Worm (Caenorhabditis elegans) whole organism, midembryonic: ENCODE measurements around the gene nmur-1.
A peak's percentile ranks its signal among the peaks of the same experiment; 100 is the strongest.

Source experiments
- T22C8.4 ChIP-seq: fragments of 200-800 bp; sonication (Bioruptor generic); IDR thresholded peaks from 2 replicates; pipeline ENCODE4 v1.3.6; 2022; ENCODE audit warnings: missing genetic modification characterization, missing compliant biosample characterization
- cog-1 ChIP-seq: sonication (generic microtip); optimal IDR thresholded peaks from 2 replicates; lab custom pipeline; 2016; ENCODE audit warnings: missing genetic modification characterization, missing compliant biosample characterization
- flt-1 ChIP-seq: fragments of 200-800 bp; sonication (Bioruptor generic); IDR thresholded peaks from 2 replicates; pipeline ENCODE4 v1.3.6; 2022; ENCODE audit warnings: missing genetic modification characterization, missing compliant biosample characterization
- klf-2 ChIP-seq: fragments of 200-800 bp; sonication (Bioruptor generic); conservative IDR thresholded peaks from 2 replicates; pipeline ENCODE4 v1.3.6; 2022; ENCODE audit warnings: missing genetic modification reagents, missing genetic modification characterization, missing compliant biosample characterization
- med-1 ChIP-seq: sonication (generic microtip); optimal IDR thresholded peaks from 2 replicates; lab custom pipeline; 2017; ENCODE audit warnings: missing genetic modification characterization, mild to moderate bottlenecking, missing compliant biosample characterization, antibody characterized with exemption, missing genetic modification reagents; ENCODE audit not compliant: insufficient read depth
- ref-1 ChIP-seq: fragments of 200-800 bp; sonication (Bioruptor generic); conservative IDR thresholded peaks from 2 replicates; pipeline ENCODE4 v1.3.6; 2022; ENCODE audit warnings: missing genetic modification reagents, missing genetic modification characterization, missing compliant biosample characterization
- tab-1 ChIP-seq: fragments of 200-800 bp; sonication (Bioruptor generic); IDR thresholded peaks from 2 replicates; pipeline ENCODE4 v1.3.6; 2022; ENCODE audit warnings: missing genetic modification characterization, missing compliant biosample characterization
- ztf-23 ChIP-seq: fragments of 200-800 bp; sonication (Bioruptor generic); IDR thresholded peaks from 2 replicates; pipeline ENCODE4 v1.3.6; 2022; ENCODE audit warnings: missing genetic modification reagents, missing genetic modification characterization, missing compliant biosample characterization
- ztf-29 ChIP-seq: fragments of 200-800 bp; sonication (Bioruptor generic); IDR thresholded peaks from 2 replicates; pipeline ENCODE4 v1.3.6; 2022; ENCODE audit warnings: missing genetic modification reagents, missing genetic modification characterization, missing compliant biosample characterization

Gene nmur-1

DNA sequence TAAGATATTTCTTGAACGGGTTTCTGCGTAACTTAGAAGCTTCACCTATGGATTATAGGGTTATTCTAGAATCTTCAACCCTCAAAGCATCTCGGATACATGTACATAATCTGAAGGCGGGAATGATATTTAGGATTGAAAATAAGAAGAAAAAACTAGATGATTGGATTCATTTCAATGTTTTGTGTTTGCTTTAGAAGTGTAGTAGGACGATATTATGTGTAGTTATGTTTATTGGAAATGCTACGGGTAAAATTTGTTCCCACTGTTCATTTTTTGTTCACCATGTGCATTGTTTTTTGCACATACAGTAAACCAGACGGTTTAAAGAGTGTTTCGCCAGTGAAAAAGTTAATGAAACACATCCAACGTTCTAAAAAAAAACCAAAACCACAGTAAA, 30.7 kb downstream of the nmur-1 start:
- TF ChIP-seq cog-1 (tag; lab: Kevin White, UChicago) (no peak), flt-1 (GFP tag; lab: Robert Waterston, UW) (no peak), ref-1 (GFP tag; lab: Robert Waterston, UW) (no peak)

DNA sequence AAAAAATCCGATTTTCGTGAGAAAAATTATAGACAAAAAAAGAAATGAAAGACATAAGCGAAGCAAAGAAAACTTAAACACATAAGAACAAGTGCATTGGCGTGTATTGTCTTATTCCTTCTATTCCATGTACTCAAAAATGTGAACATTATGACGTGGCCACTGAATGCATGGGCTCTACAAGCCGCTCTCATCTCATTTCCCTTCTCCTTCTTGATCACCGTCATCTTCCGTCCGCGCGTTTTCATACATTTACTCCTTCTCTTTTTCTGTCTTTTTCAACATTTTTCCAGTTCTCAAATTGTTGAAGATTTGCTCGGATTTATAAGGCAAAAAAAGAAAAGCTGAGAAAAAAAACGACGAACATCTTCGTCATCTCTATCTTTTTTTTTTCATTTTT, 33.7 kb downstream of the nmur-1 start:
- TF ChIP-seq ztf-23 (no peak), klf-2 (GFP tag; lab: Robert Waterston, UW) (no peak), ref-1 (GFP tag; lab: Robert Waterston, UW) (no peak), T22C8.4 (GFP tag; lab: Robert Waterston, UW) (no peak)

DNA sequence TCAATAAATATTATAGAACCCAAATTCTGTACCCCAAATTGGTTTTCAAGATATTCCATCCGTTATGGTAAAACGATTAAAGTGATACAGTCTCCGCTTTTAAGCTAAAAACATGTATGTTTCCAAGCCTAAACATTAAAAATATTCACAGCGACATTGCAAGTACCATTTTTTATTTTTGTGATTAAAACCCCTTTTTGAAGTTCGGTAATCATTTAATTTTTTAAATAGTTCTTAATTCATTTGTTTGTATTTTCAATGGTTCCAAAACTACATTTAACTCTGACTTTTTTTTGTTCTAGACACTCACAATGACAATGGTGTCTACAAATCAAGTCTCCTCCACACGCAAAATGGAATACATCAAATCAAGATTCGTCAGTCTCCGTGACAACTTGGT, 34.6 kb downstream of the nmur-1 start, which contains the start of gene T25B6.4:
T25B6.4 (plus strand) TSS at position 301 of the 400 bp plus-strand sequence.
- TF ChIP-seq ztf-23 (no peak), klf-2 (GFP tag; lab: Robert Waterston, UW) (no peak), med-1 (GFP tag; lab: Kevin White, UChicago) (no peak), tab-1 (GFP tag; lab: Robert Waterston, UW) (no peak), ref-1 (GFP tag; lab: Robert Waterston, UW) (no peak), ztf-29 (no peak), T22C8.4 (GFP tag; lab: Robert Waterston, UW) (no peak), flt-1 (GFP tag; lab: Robert Waterston, UW) (no peak), cog-1 (tag; lab: Kevin White, UChicago) (no peak)

ce11 chrX:9021645-9022044, 40.9 kb downstream of the nmur-1 start, which contains the start of gene T25B6.5:
TSS of gene T25B6.5 (minus strand) at chrX:9021745.
- no peak for TF ChIP-seq tab-1 (GFP tag; lab: Robert Waterston, UW)
- TF ChIP-seq ztf-23, result no peak
- no peak for TF ChIP-seq med-1 (GFP tag; lab: Kevin White, UChicago)

ce11 chrX:9022779-9023178, 42.0 kb downstream of the nmur-1 start, which contains the start of gene T25B6.6:
TSS of gene T25B6.6 (minus strand) at chrX:9022879.
- TF ChIP-seq med-1 (GFP tag; lab: Kevin White, UChicago) (no peak), ztf-23 (no peak), ztf-29 (no peak), klf-2 (GFP tag; lab: Robert Waterston, UW) (no peak), ref-1 (GFP tag; lab: Robert Waterston, UW) (no peak), T22C8.4 (GFP tag; lab: Robert Waterston, UW) (no peak), tab-1 (GFP tag; lab: Robert Waterston, UW) (no peak), flt-1 (GFP tag; lab: Robert Waterston, UW) (no peak), cog-1 (tag; lab: Kevin White, UChicago) (no peak)

DNA sequence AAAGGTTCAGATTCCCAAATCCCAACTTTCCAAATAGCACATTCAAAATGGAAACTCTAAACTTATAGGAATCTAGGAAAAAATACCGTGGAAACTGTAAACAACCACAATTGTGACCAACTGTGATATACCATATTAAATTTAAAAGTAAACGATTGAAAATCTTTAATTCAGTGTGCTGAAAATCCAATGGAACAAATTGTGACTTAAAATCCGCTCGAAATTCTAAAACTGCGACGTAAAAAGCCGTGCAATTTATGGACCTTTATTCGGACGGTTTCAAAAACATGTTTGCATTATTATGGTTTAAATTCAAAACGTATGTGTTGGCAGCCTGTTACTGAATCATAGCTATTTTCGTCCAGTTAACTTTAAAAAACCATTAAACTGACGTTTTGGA, 43.0 kb downstream of the nmur-1 start:
- TF ChIP-seq T22C8.4 (GFP tag; lab: Robert Waterston, UW) (no peak), tab-1 (GFP tag; lab: Robert Waterston, UW) (no peak), med-1 (GFP tag; lab: Kevin White, UChicago) (no peak), ztf-23 (no peak), ref-1 (GFP tag; lab: Robert Waterston, UW) (no peak), cog-1 (tag; lab: Kevin White, UChicago) (no peak), klf-2 (GFP tag; lab: Robert Waterston, UW) (no peak), ztf-29 (no peak), flt-1 (GFP tag; lab: Robert Waterston, UW) (no peak)

DNA sequence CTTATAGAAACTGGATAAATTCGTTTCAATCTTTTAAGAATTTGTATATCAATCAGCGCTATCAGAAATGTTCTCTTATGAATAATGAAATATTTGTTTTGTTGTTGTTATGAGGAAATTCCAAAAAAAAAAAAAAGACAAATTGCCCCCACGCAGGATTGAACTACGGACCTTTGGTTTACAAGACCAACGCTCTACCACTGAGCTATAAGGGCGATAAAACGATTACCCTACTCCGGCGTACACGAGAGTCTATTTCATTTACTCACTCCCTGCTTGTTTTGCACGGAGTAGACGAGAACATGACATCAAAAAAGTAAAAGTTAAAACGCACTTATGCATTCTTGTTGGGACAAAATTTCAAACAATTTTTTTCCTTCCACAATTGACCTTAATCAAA, 43.5 kb downstream of the nmur-1 start:
- no peak; the same call in 1 of the 2 replicates for TF ChIP-seq flt-1 (GFP tag; lab: Robert Waterston, UW)
- TF ChIP-seq ref-1 (GFP tag; lab: Robert Waterston, UW), result peak; percentile 71; the same call in 1 of the 2 replicates
- TF ChIP-seq T22C8.4 (GFP tag; lab: Robert Waterston, UW), result peak; percentile 34; the same call in 1 of the 2 replicates

DNA sequence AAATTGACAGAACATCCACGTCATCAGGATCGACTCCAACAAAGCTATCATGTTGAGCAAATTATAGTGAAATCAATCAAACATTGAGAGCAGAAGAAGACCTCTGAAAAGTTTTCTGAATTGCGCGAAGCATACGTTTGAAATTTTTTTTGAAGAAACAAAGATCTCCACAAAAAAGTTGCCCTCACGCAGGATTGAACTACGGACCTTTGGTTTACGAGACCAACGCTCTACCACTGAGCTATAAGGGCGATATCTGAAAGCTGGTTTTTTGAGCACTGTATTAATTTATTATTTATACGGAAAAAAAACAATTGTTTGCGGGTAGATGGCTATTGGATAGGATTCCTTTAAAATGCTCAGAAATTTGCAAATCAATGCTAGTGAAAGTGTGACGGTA, 44.7 kb downstream of the nmur-1 start:
- no peak for TF ChIP-seq tab-1 (GFP tag; lab: Robert Waterston, UW)
- TF ChIP-seq ztf-23, result no peak
- TF ChIP-seq klf-2 (GFP tag; lab: Robert Waterston, UW), result no peak
- no peak for TF ChIP-seq med-1 (GFP tag; lab: Kevin White, UChicago)

DNA sequence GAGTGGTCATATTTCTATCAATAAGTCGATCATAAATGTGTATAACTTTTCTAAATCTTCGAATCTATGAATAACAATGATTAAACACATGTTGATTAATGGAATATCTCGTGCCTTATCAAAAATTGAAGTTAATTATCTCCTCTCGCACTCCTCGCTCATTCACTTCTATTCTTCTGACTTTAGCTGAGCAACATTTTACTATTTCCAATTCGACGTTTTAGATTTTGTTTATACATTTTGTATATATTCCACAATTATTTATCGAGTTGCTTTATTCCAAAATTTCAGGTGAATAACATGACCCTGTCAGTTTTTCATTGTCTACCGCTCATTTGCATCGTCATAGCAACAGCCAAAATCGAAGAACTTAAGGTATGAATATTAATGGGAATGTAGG, 46.5 kb downstream of the nmur-1 start, which contains the start of gene T25B6.3:
T25B6.3 (plus strand) TSS at position 301 of the 400 bp plus-strand sequence.
- no peak for TF ChIP-seq ztf-23
- TF ChIP-seq T22C8.4 (GFP tag; lab: Robert Waterston, UW), result no peak
- no peak for TF ChIP-seq tab-1 (GFP tag; lab: Robert Waterston, UW)
- TF ChIP-seq med-1 (GFP tag; lab: Kevin White, UChicago), result no peak
- no peak for TF ChIP-seq flt-1 (GFP tag; lab: Robert Waterston, UW)
- no peak for TF ChIP-seq cog-1 (tag; lab: Kevin White, UChicago)
- no peak for TF ChIP-seq ref-1 (GFP tag; lab: Robert Waterston, UW)
- TF ChIP-seq ztf-29, result no peak
- no peak for TF ChIP-seq klf-2 (GFP tag; lab: Robert Waterston, UW)

- TF ChIP-seq cog-1 (tag; lab: Kevin White, UChicago), result no peak
These were observed 48.2 kb downstream of the nmur-1 start, which contains the start of gene snf-12 for ce11 chrX:9028909-9029520. TSS of gene snf-12 (plus strand) at chrX:9029470.
